Fruit fly (Drosophila melanogaster) whole organism, embryonic: ENCODE measurements around the gene sws.

ENCODE experiments used
- Ada2b ChIP-seq: fragments of 200-800 bp; sonication (Bioruptor generic); IDR thresholded peaks from 2 replicates; pipeline ENCODE4 v1.3.6; 2022; ENCODE audit warnings: missing biosample characterization, missing genetic modification characterization
- Antp ChIP-seq: fragments of 200-800 bp; sonication (Bioruptor generic); optimal IDR thresholded peaks from 3 replicates; lab custom pipeline; 2016; ENCODE audit warnings: missing biosample characterization, missing genetic modification characterization
- Bgb ChIP-seq: fragments of 200-800 bp; sonication (Bioruptor generic); IDR thresholded peaks from 2 replicates; pipeline ENCODE4 v1.3.6; 2022; ENCODE audit warnings: missing biosample characterization, missing genetic modification characterization; ENCODE audit not compliant: partially characterized antibody
- C15 ChIP-seq: fragments of 200-800 bp; sonication (Bioruptor generic); IDR thresholded peaks from 3 replicates; pipeline ENCODE4 v1.3.6; 2022; ENCODE audit warnings: missing biosample characterization, missing genetic modification characterization
- CG10147 ChIP-seq: fragments of 200-800 bp; sonication (Bioruptor generic); optimal IDR thresholded peaks from 2 replicates; lab custom pipeline; 2019; ENCODE audit warnings: missing biosample characterization, mild to moderate bottlenecking, missing genetic modification characterization, moderate library complexity
- CG10366 ChIP-seq: fragments of 200-800 bp; sonication (Bioruptor generic); IDR thresholded peaks from 2 replicates; pipeline ENCODE4 v1.3.6; 2022; ENCODE audit warnings: missing biosample characterization, missing genetic modification characterization
- CG10654 ChIP-seq: fragments of 200-800 bp; sonication (Bioruptor generic); optimal IDR thresholded peaks from 2 replicates; lab custom pipeline; 2016; ENCODE audit warnings: missing biosample characterization, missing genetic modification characterization
- CG10979 ChIP-seq: fragments of 200-800 bp; sonication (Bioruptor generic); optimal IDR thresholded peaks from 2 replicates; lab custom pipeline; 2018; ENCODE audit warnings: missing biosample characterization, mild to moderate bottlenecking, missing genetic modification characterization, moderate library complexity
- CG13624 ChIP-seq: fragments of 200-800 bp; sonication (Bioruptor generic); optimal IDR thresholded peaks from 2 replicates; lab custom pipeline; 2016; ENCODE audit warnings: missing biosample characterization, missing genetic modification characterization
- CG16813 ChIP-seq: fragments of 200-800 bp; sonication (Bioruptor generic); IDR thresholded peaks from 3 replicates; pipeline ENCODE4 v1.3.6; 2022; ENCODE audit warnings: missing biosample characterization, missing genetic modification characterization; ENCODE audit not compliant: partially characterized antibody
- CG2116 ChIP-seq: fragments of 200-800 bp; sonication (Bioruptor generic); optimal IDR thresholded peaks from 3 replicates; lab custom pipeline; 2018; ENCODE audit warnings: missing biosample characterization, mild to moderate bottlenecking, missing genetic modification characterization
- CG3995 ChIP-seq: fragments of 200-800 bp; sonication (Bioruptor generic); optimal IDR thresholded peaks from 3 replicates; lab custom pipeline; 2016; ENCODE audit warnings: missing biosample characterization, missing genetic modification characterization
- CG6813 ChIP-seq: fragments of 200-800 bp; sonication (Bioruptor generic); optimal IDR thresholded peaks from 2 replicates; lab custom pipeline; 2017; ENCODE audit warnings: missing biosample characterization, missing genetic modification characterization, mild to moderate bottlenecking, moderate library complexity, missing genetic modification reagents
- CkIIα-i1 ChIP-seq: fragments of 200-800 bp; sonication (Bioruptor generic); IDR thresholded peaks from 2 replicates; pipeline ENCODE4 v1.3.6; 2022; ENCODE audit warnings: missing biosample characterization, missing genetic modification characterization
- D19B ChIP-seq: fragments of 200-800 bp; sonication (Bioruptor generic); optimal IDR thresholded peaks from 2 replicates; lab custom pipeline; 2017; ENCODE audit warnings: missing biosample characterization, mild to moderate bottlenecking, missing genetic modification characterization
- Dek ChIP-seq: fragments of 200-800 bp; sonication (Bioruptor generic); optimal IDR thresholded peaks from 3 replicates; lab custom pipeline; 2019; ENCODE audit warnings: missing biosample characterization, mild to moderate bottlenecking, missing genetic modification characterization, moderate library complexity
- Dll ChIP-seq: fragments of 200-800 bp; sonication (Bioruptor generic); IDR thresholded peaks from 4 replicates; pipeline ENCODE4 v1.3.6; 2022; ENCODE audit warnings: missing biosample characterization, missing genetic modification characterization; ENCODE audit not compliant: partially characterized antibody
- HLHmδ ChIP-seq: fragments of 200-800 bp; sonication (Bioruptor generic); optimal IDR thresholded peaks from 2 replicates; lab custom pipeline; 2018; ENCODE audit warnings: missing biosample characterization, mild to moderate bottlenecking, missing genetic modification characterization, moderate library complexity
- Hr78 ChIP-seq, 2 experiments: fragments of 200-800 bp in 1 of 2; fragments of >200 bp in 1 of 2; sonication (Bioruptor generic) in 1 of 2; optimal IDR thresholded peaks; 2 replicates each; lab custom pipeline; 2017 to 2019; ENCODE audit warnings: missing biosample characterization in 2 of 2, missing genetic modification characterization in 2 of 2, mild to moderate bottlenecking in 1 of 2, moderate library complexity in 1 of 2
- MBD-R2 ChIP-seq: fragments of 200-800 bp; sonication (Bioruptor generic); IDR thresholded peaks from 2 replicates; pipeline ENCODE4 v1.3.6; 2022; ENCODE audit warnings: missing biosample characterization, missing genetic modification characterization
- Meics ChIP-seq: fragments of 200-800 bp; sonication (Bioruptor generic); optimal IDR thresholded peaks from 2 replicates; lab custom pipeline; 2017; ENCODE audit warnings: missing biosample characterization, mild to moderate bottlenecking, missing genetic modification characterization
- NC2β ChIP-seq: fragments of 200-800 bp; sonication (Bioruptor generic); optimal IDR thresholded peaks from 2 replicates; lab custom pipeline; 2016; ENCODE audit warnings: missing biosample characterization, missing genetic modification characterization
- Nf-YB ChIP-seq: fragments of 200-800 bp; sonication (Bioruptor generic); optimal IDR thresholded peaks from 3 replicates; lab custom pipeline; 2019; ENCODE audit warnings: missing biosample characterization, mild to moderate bottlenecking, missing genetic modification characterization, moderate library complexity
- NfI ChIP-seq: fragments of 200-800 bp; sonication (Bioruptor generic); optimal IDR thresholded peaks from 3 replicates; lab custom pipeline; 2018; ENCODE audit warnings: missing biosample characterization, mild to moderate bottlenecking, missing genetic modification characterization, moderate library complexity
- Sox100B ChIP-seq: fragments of 200-800 bp; sonication (Bioruptor generic); optimal IDR thresholded peaks from 3 replicates; lab custom pipeline; 2018; ENCODE audit warnings: missing biosample characterization, mild to moderate bottlenecking, missing genetic modification characterization
- Ssrp ChIP-seq: fragments of 200-800 bp; sonication (Bioruptor generic); optimal IDR thresholded peaks from 2 replicates; lab custom pipeline; 2018; ENCODE audit warnings: missing biosample characterization, mild to moderate bottlenecking, missing genetic modification characterization, moderate library complexity
- ase ChIP-seq: fragments of 200-800 bp; sonication (Bioruptor generic); IDR thresholded peaks from 3 replicates; pipeline ENCODE4 v1.3.6; 2022; ENCODE audit warnings: missing biosample characterization, missing genetic modification characterization
- az2 ChIP-seq: fragments of 200-800 bp; sonication (Bioruptor generic); optimal IDR thresholded peaks from 3 replicates; lab custom pipeline; 2016; ENCODE audit warnings: missing biosample characterization, missing genetic modification characterization
- br ChIP-seq: fragments of >200 bp; optimal IDR thresholded peaks from 2 replicates; lab custom pipeline; 2017
- bsh ChIP-seq, 2 experiments: fragments of 200-800 bp; sonication (Bioruptor generic); optimal IDR thresholded peaks; 2 replicates each; lab custom pipeline; 2017 to 2018; ENCODE audit warnings: mild to moderate bottlenecking in 2 of 2, missing biosample characterization in 2 of 2, missing genetic modification characterization in 2 of 2, moderate library complexity in 1 of 2
- cg ChIP-seq: fragments of 200-800 bp; sonication (Bioruptor generic); optimal IDR thresholded peaks from 3 replicates; lab custom pipeline; 2019; ENCODE audit warnings: missing biosample characterization, mild to moderate bottlenecking, missing genetic modification characterization, moderate library complexity
- chm ChIP-seq: fragments of 200-800 bp; sonication (Bioruptor generic); IDR thresholded peaks from 2 replicates; pipeline ENCODE4 v1.3.6; 2022; ENCODE audit warnings: missing biosample characterization, missing genetic modification characterization
- ci ChIP-seq: fragments of 200-800 bp; sonication (Bioruptor generic); IDR thresholded peaks from 3 replicates; pipeline ENCODE4 v1.3.6; 2022; ENCODE audit warnings: missing biosample characterization, missing genetic modification characterization
- crc ChIP-seq: fragments of 200-800 bp; sonication (Bioruptor generic); optimal IDR thresholded peaks from 2 replicates; lab custom pipeline; 2016; ENCODE audit warnings: missing biosample characterization, missing genetic modification characterization
- crp ChIP-seq, 2 experiments: fragments of 200-800 bp; sonication (Bioruptor generic); optimal IDR thresholded peaks; 2 replicates in 1 of 2; 3 replicates in 1 of 2; lab custom pipeline; 2017; ENCODE audit warnings: missing biosample characterization in 2 of 2, missing genetic modification characterization in 2 of 2, mild to moderate bottlenecking in 1 of 2, moderate library complexity in 1 of 2
- dpn ChIP-seq, 2 experiments: fragments of 200-800 bp; sonication (Bioruptor generic); optimal IDR thresholded peaks; 3 replicates each; lab custom pipeline; 2016; ENCODE audit warnings: missing biosample characterization in 2 of 2, missing genetic modification characterization in 2 of 2
- en ChIP-seq: fragments of 200-800 bp; sonication (Bioruptor generic); optimal IDR thresholded peaks from 2 replicates; lab custom pipeline; 2016; ENCODE audit warnings: missing biosample characterization, missing genetic modification characterization
- eve ChIP-seq, 2 experiments: fragments of >200 bp; optimal IDR thresholded peaks; 2 replicates each; lab custom pipeline; 2017; ENCODE audit warnings: missing biosample characterization in 2 of 2, missing genetic modification characterization in 2 of 2
- grn ChIP-seq: fragments of 200-800 bp; sonication (Bioruptor generic); optimal IDR thresholded peaks from 3 replicates; lab custom pipeline; 2017; ENCODE audit warnings: missing biosample characterization, missing genetic modification characterization
- hb ChIP-seq: fragments of 200-800 bp; sonication (Bioruptor generic); IDR thresholded peaks from 3 replicates; pipeline ENCODE4 v1.3.6; 2022; ENCODE audit warnings: missing biosample characterization, missing genetic modification characterization; ENCODE audit not compliant: partially characterized antibody
- hbn ChIP-seq: fragments of 200-800 bp; sonication (Bioruptor generic); IDR thresholded peaks from 2 replicates; pipeline ENCODE4 v1.3.6; 2022; ENCODE audit warnings: missing biosample characterization, missing genetic modification characterization; ENCODE audit not compliant: partially characterized antibody
- knrl ChIP-seq: fragments of 200-800 bp; sonication (Bioruptor generic); IDR thresholded peaks from 3 replicates; pipeline ENCODE4 v1.3.6; 2022; ENCODE audit warnings: missing biosample characterization, missing genetic modification characterization; ENCODE audit not compliant: partially characterized antibody
- mirr ChIP-seq: fragments of 200-800 bp; sonication (Bioruptor generic); optimal IDR thresholded peaks from 3 replicates; lab custom pipeline; 2018; ENCODE audit warnings: missing biosample characterization, mild to moderate bottlenecking, missing genetic modification characterization
- nmo ChIP-seq: fragments of 200-800 bp; sonication (Bioruptor generic); optimal IDR thresholded peaks from 2 replicates; lab custom pipeline; 2018; ENCODE audit warnings: missing biosample characterization, mild to moderate bottlenecking, missing genetic modification characterization, moderate library complexity
- org-1 ChIP-seq: fragments of 200-800 bp; sonication (Bioruptor generic); optimal IDR thresholded peaks from 2 replicates; lab custom pipeline; 2017; ENCODE audit warnings: missing biosample characterization, missing genetic modification characterization
- psq ChIP-seq: fragments of 200-800 bp; sonication (Bioruptor generic); optimal IDR thresholded peaks from 2 replicates; lab custom pipeline; 2017; ENCODE audit warnings: missing biosample characterization, missing genetic modification characterization
- salm ChIP-seq: fragments of 200-800 bp; sonication (Bioruptor generic); optimal IDR thresholded peaks from 2 replicates; lab custom pipeline; 2018; ENCODE audit warnings: missing biosample characterization, mild to moderate bottlenecking, missing genetic modification characterization
- sd ChIP-seq: fragments of 200-800 bp; sonication (Bioruptor generic); optimal IDR thresholded peaks from 3 replicates; lab custom pipeline; 2018; ENCODE audit warnings: missing biosample characterization, mild to moderate bottlenecking, missing genetic modification characterization, moderate library complexity
- wdn ChIP-seq: fragments of 200-800 bp; sonication (Bioruptor generic); IDR thresholded peaks from 2 replicates; pipeline ENCODE4 v1.3.6; 2022; ENCODE audit warnings: missing biosample characterization, missing genetic modification characterization
- zfh1 ChIP-seq: fragments of 200-800 bp; sonication (Bioruptor generic); IDR thresholded peaks from 3 replicates; pipeline ENCODE4 v1.3.6; 2022; ENCODE audit warnings: missing biosample characterization, missing genetic modification characterization

sws gene

dm6 chrX:7946858-7947313, 21.1 kb downstream of the sws start, which contains the start of gene orion (continued):
- TF ChIP-seq C15: no peak
- peak; percentile 69 for TF ChIP-seq CG16813 (GFP tag; lab: Robert Waterston, UW)
- peak; percentile 82 for TF ChIP-seq hbn (GFP tag; lab: Robert Waterston, UW)
- TF ChIP-seq Sox100B (GFP tag; lab: Kevin White, UChicago): no peak
- TF ChIP-seq CG2116 (GFP tag; lab: Kevin White, UChicago): peak; percentile 42
- TF ChIP-seq Antp (GFP tag; lab: Kevin White, UChicago): no peak
- peak; percentile 33; the same call in 1 of the 2 replicates for TF ChIP-seq chm (GFP tag; lab: Robert Waterston, UW)
- TF ChIP-seq Hr78 (GFP tag; optimal IDR thresholded peaks at IDR 0.05; lab: Kevin White, UChicago): peak in 1 of 2 experiments; percentile 97
- no peak for TF ChIP-seq org-1 (GFP tag; lab: Kevin White, UChicago)
- no peak for TF ChIP-seq crc (GFP tag; lab: Kevin White, UChicago)
- peak; percentile 52 for TF ChIP-seq mirr
- TF ChIP-seq knrl (GFP tag; lab: Robert Waterston, UW): peak; percentile 68
- no peak for TF ChIP-seq NfI (GFP tag; lab: Kevin White, UChicago)
- no peak for TF ChIP-seq salm (tag; lab: Kevin White, UChicago)
- peak; percentile 40 for TF ChIP-seq CG10979 (tag; lab: Kevin White, UChicago)
- TF ChIP-seq hb (GFP tag; lab: Robert Waterston, UW): peak; percentile 64; the same call in 2 of the 3 replicates
- TF ChIP-seq CG3995 (GFP tag; lab: Kevin White, UChicago): peak; percentile 49
- no peak for TF ChIP-seq br
- TF ChIP-seq NC2β (GFP tag; lab: Kevin White, UChicago): no peak
- peak in 1 of 2 experiments; percentile 7 for TF ChIP-seq crp (GFP tag; optimal IDR thresholded peaks at IDR 0.05; lab: Kevin White, UChicago)
- TF ChIP-seq Ada2b (GFP tag; lab: Robert Waterston, UW): 0 out of 2 replicates have a peak, but pooled peaks have one; percentile 20
- peak; percentile 3 for TF ChIP-seq az2
- peak; percentile 40; the same call in 1 of the 2 replicates for TF ChIP-seq MBD-R2
- TF ChIP-seq eve (GFP tag; optimal IDR thresholded peaks at IDR 0.05; lab: Kevin White, UChicago): no peak
- TF ChIP-seq bsh (GFP tag; optimal IDR thresholded peaks at IDR 0.05; lab: Kevin White, UChicago): peak in 1 of 2 experiments; percentile 68
- TF ChIP-seq wdn (GFP tag; lab: Robert Waterston, UW): no peak
- TF ChIP-seq CG6813 (GFP tag; lab: Kevin White, UChicago): no peak
- TF ChIP-seq zfh1 (GFP tag; lab: Robert Waterston, UW): 0 out of 3 replicates have a peak, but pooled peaks have one; percentile 25
- TF ChIP-seq CG10654 (GFP tag; lab: Kevin White, UChicago): no peak
- peak; percentile 74; the same call in 1 of the 3 replicates for TF ChIP-seq ci
- peak; percentile 82 for TF ChIP-seq Bgb (GFP tag; lab: Robert Waterston, UW)
- no peak for TF ChIP-seq sd
- TF ChIP-seq en (GFP tag; lab: Kevin White, UChicago): no peak
- TF ChIP-seq CkIIα-i1 (GFP tag; lab: Robert Waterston, UW): no peak
- TF ChIP-seq D19B (GFP tag; lab: Kevin White, UChicago): no peak
- peak; percentile 0 for TF ChIP-seq CG13624 (GFP tag; lab: Kevin White, UChicago)
- TF ChIP-seq psq (GFP tag; lab: Kevin White, UChicago): peak; percentile 17
- TF ChIP-seq HLHmδ (GFP tag; lab: Kevin White, UChicago): no peak
- no peak for TF ChIP-seq Meics (GFP tag; lab: Kevin White, UChicago)
- no peak for TF ChIP-seq Nf-YB (GFP tag; lab: Kevin White, UChicago)
- no peak for TF ChIP-seq grn
- no peak for TF ChIP-seq CG10147 (GFP tag; lab: Kevin White, UChicago)
- TF ChIP-seq CG10366: peak; percentile 92
- no peak for TF ChIP-seq Dek (tag; lab: Kevin White, UChicago)
- no peak for TF ChIP-seq nmo (GFP tag; lab: Kevin White, UChicago)
- no peak for TF ChIP-seq dpn (GFP tag; optimal IDR thresholded peaks at IDR 0.05; lab: Kevin White, UChicago)
- peak; percentile 81 for TF ChIP-seq cg (GFP tag; lab: Kevin White, UChicago)
- peak; percentile 87 for TF ChIP-seq Dll
- no peak for TF ChIP-seq Ssrp (tag; lab: Kevin White, UChicago)
- no peak for TF ChIP-seq ase (GFP tag; lab: Robert Waterston, UW)
